Worm (Caenorhabditis elegans): ENCODE results near the gene metl-6.

- no peak for TF ChIP-seq nhr-11 (tag; optimal IDR thresholded peaks at IDR 0.05)
- no peak for TF ChIP-seq zag-1 (tag; optimal IDR thresholded peaks at IDR 0.05)
- TF ChIP-seq nhr-28 (tag; optimal IDR thresholded peaks at IDR 0.05): no peak
- no peak for TF ChIP-seq egl-27 (tag; optimal IDR thresholded peaks at IDR 0.05)
- TF ChIP-seq lin-39 (tag; optimal IDR thresholded peaks at IDR 0.05): no peak
- TF ChIP-seq jun-1 (tag; optimal IDR thresholded peaks at IDR 0.05): no peak
- TF ChIP-seq unc-62 (GFP tag; optimal IDR thresholded peaks at IDR 0.05): no peak
- no peak for TF ChIP-seq elt-3 (tag; optimal IDR thresholded peaks at IDR 0.05)
- TF ChIP-seq pha-4 (tag; optimal IDR thresholded peaks at IDR 0.05): no peak
Observed at ce11 chrIII:3883146-3883545, 38.4 kb downstream of the metl-6 start.
